Fruit fly (Drosophila melanogaster) whole organism, prepupa: ENCODE data around the gene Eip75B.

Source experiments
- Blimp-1 ChIP-seq: fragments of 200-800 bp; sonication (Bioruptor generic); optimal IDR thresholded peaks from 3 replicates; lab custom pipeline; 2017; ENCODE audit warnings: missing biosample characterization, missing genetic modification characterization, mild to moderate bottlenecking, moderate library complexity, missing genetic modification reagents
- CG10631 ChIP-seq: fragments of 200-800 bp; sonication (Bioruptor generic); optimal IDR thresholded peaks from 2 replicates; lab custom pipeline; 2016; ENCODE audit warnings: missing biosample characterization, missing genetic modification characterization
- CG10669 ChIP-seq: fragments of 200-800 bp; sonication (Bioruptor generic); optimal IDR thresholded peaks from 3 replicates; lab custom pipeline; 2018; ENCODE audit warnings: missing biosample characterization, mild to moderate bottlenecking, missing genetic modification characterization, moderate library complexity
- CG11294 ChIP-seq: fragments of 200-800 bp; sonication (Bioruptor generic); IDR thresholded peaks from 2 replicates; pipeline ENCODE4 v1.3.6; 2022; ENCODE audit warnings: missing biosample characterization, missing genetic modification characterization
- CG11762 ChIP-seq: fragments of 200-800 bp; sonication (Bioruptor generic); optimal IDR thresholded peaks from 3 replicates; lab custom pipeline; 2016; ENCODE audit warnings: missing biosample characterization, missing genetic modification characterization; ENCODE audit not compliant: insufficient read depth
- CG11902 ChIP-seq: fragments of 200-800 bp; sonication (Bioruptor generic); optimal IDR thresholded peaks from 3 replicates; lab custom pipeline; 2016; ENCODE audit warnings: missing biosample characterization, missing genetic modification characterization
- CG16779 ChIP-seq: fragments of 200-800 bp; sonication (Bioruptor generic); optimal IDR thresholded peaks from 3 replicates; lab custom pipeline; 2017; ENCODE audit warnings: missing biosample characterization, mild to moderate bottlenecking, missing genetic modification characterization
- CG3032 ChIP-seq: fragments of 200-800 bp; optimal IDR thresholded peaks from 2 replicates; lab custom pipeline; 2019; ENCODE audit warnings: missing biosample characterization, mild to moderate bottlenecking, missing genetic modification characterization, moderate library complexity
- CG31627 ChIP-seq: fragments of 200-800 bp; sonication (Bioruptor generic); optimal IDR thresholded peaks from 3 replicates; lab custom pipeline; 2016; ENCODE audit warnings: missing biosample characterization, missing genetic modification characterization
- CG32006 ChIP-seq: fragments of 200-800 bp; sonication (Bioruptor generic); optimal IDR thresholded peaks from 3 replicates; lab custom pipeline; 2017; ENCODE audit warnings: missing biosample characterization, mild to moderate bottlenecking, missing genetic modification characterization
- CG34406 ChIP-seq: fragments of 200-800 bp; sonication (Bioruptor generic); optimal IDR thresholded peaks from 3 replicates; lab custom pipeline; 2016; ENCODE audit warnings: missing biosample characterization, missing genetic modification characterization
- CG4318 ChIP-seq: fragments of 200-800 bp; sonication (Bioruptor generic); optimal IDR thresholded peaks from 3 replicates; lab custom pipeline; 2017; ENCODE audit warnings: missing biosample characterization, mild to moderate bottlenecking, missing genetic modification characterization
- CG6276 ChIP-seq: fragments of 200-800 bp; sonication (Bioruptor generic); optimal IDR thresholded peaks from 2 replicates; lab custom pipeline; 2017; ENCODE audit warnings: missing biosample characterization, mild to moderate bottlenecking, missing genetic modification characterization
- CG6792 ChIP-seq: fragments of 200-800 bp; sonication (Bioruptor generic); optimal IDR thresholded peaks from 3 replicates; lab custom pipeline; 2016; ENCODE audit warnings: missing biosample characterization, missing genetic modification characterization
- CG6808 ChIP-seq: fragments of 200-800 bp; sonication (Bioruptor generic); optimal IDR thresholded peaks from 3 replicates; lab custom pipeline; 2017; ENCODE audit warnings: missing biosample characterization, missing genetic modification characterization, mild to moderate bottlenecking, moderate library complexity, missing genetic modification reagents
- CG6854 ChIP-seq: fragments of 200-800 bp; sonication (Bioruptor generic); optimal IDR thresholded peaks from 2 replicates; lab custom pipeline; 2017; ENCODE audit warnings: missing biosample characterization, mild to moderate bottlenecking, missing genetic modification characterization
- CG7368 ChIP-seq: fragments of 200-800 bp; sonication (Bioruptor generic); optimal IDR thresholded peaks from 3 replicates; lab custom pipeline; 2016; ENCODE audit warnings: missing biosample characterization, missing genetic modification characterization
- CG8119 ChIP-seq: fragments of 200-800 bp; sonication (Bioruptor generic); IDR thresholded peaks from 3 replicates; pipeline ENCODE4 v1.3.6; 2022; ENCODE audit warnings: missing biosample characterization, missing genetic modification characterization
- CG8319 ChIP-seq: fragments of 200-800 bp; sonication (Bioruptor generic); optimal IDR thresholded peaks from 3 replicates; lab custom pipeline; 2016; ENCODE audit warnings: missing biosample characterization, missing genetic modification characterization
- CG8632 ChIP-seq: fragments of 200-800 bp; sonication (Bioruptor generic); optimal IDR thresholded peaks from 3 replicates; lab custom pipeline; 2016; ENCODE audit warnings: missing biosample characterization, missing genetic modification characterization
- CG9139 ChIP-seq: fragments of 200-800 bp; sonication (Bioruptor generic); optimal IDR thresholded peaks from 3 replicates; lab custom pipeline; 2017; ENCODE audit warnings: missing biosample characterization, mild to moderate bottlenecking, missing genetic modification characterization
- Eip75B ChIP-seq: fragments of 200-800 bp; sonication (Bioruptor generic); optimal IDR thresholded peaks from 3 replicates; lab custom pipeline; 2016; ENCODE audit warnings: missing biosample characterization, missing genetic modification characterization
- Eip78C ChIP-seq: fragments of 200-800 bp; sonication (Bioruptor generic); peaks from one replicate; lab custom pipeline; 2016; ENCODE audit warnings: missing biosample characterization, missing genetic modification characterization
- Ets96B ChIP-seq: fragments of 200-800 bp; optimal IDR thresholded peaks from 2 replicates; lab custom pipeline; 2019; ENCODE audit warnings: missing biosample characterization, mild to moderate bottlenecking, missing genetic modification characterization, moderate library complexity
- Gug ChIP-seq: fragments of 200-800 bp; sonication (Bioruptor generic); IDR thresholded peaks from 2 replicates; pipeline ENCODE4 v1.3.6; 2022; ENCODE audit warnings: missing biosample characterization, missing genetic modification characterization
- Hr38 ChIP-seq: sonication (Bioruptor generic); optimal IDR thresholded peaks from 2 replicates; lab custom pipeline; 2016; ENCODE audit warnings: missing biosample characterization, missing genetic modification characterization
- Hr4 ChIP-seq: fragments of 200-800 bp; sonication (Bioruptor generic); optimal IDR thresholded peaks from 3 replicates; lab custom pipeline; 2016; ENCODE audit warnings: missing biosample characterization, missing genetic modification characterization
- Met ChIP-seq: fragments of 200-800 bp; sonication (Bioruptor generic); optimal IDR thresholded peaks from 3 replicates; lab custom pipeline; 2016; ENCODE audit warnings: missing biosample characterization, missing genetic modification characterization
- OdsH ChIP-seq: fragments of 200-800 bp; sonication (Bioruptor generic); optimal IDR thresholded peaks from 3 replicates; lab custom pipeline; 2016; ENCODE audit warnings: missing biosample characterization, missing genetic modification characterization
- Sox14 ChIP-seq: fragments of 200-800 bp; sonication (Bioruptor generic); optimal IDR thresholded peaks from 3 replicates; lab custom pipeline; 2016; ENCODE audit warnings: missing biosample characterization, missing genetic modification characterization
- achi ChIP-seq: fragments of 200-800 bp; sonication (Bioruptor generic); optimal IDR thresholded peaks from 3 replicates; lab custom pipeline; 2016; ENCODE audit warnings: missing biosample characterization, missing genetic modification characterization
- cyc ChIP-seq: fragments of 200-800 bp; sonication (Bioruptor generic); optimal IDR thresholded peaks from 3 replicates; lab custom pipeline; 2016; ENCODE audit warnings: missing biosample characterization, missing genetic modification characterization
- dac ChIP-seq: fragments of 200-800 bp; sonication (Bioruptor generic); optimal IDR thresholded peaks from 2 replicates; lab custom pipeline; 2017; ENCODE audit warnings: missing biosample characterization, mild to moderate bottlenecking, missing genetic modification characterization
- dsx ChIP-seq: fragments of 200-800 bp; optimal IDR thresholded peaks from 3 replicates; lab custom pipeline; 2019; ENCODE audit warnings: missing biosample characterization, mild to moderate bottlenecking, missing genetic modification characterization, moderate library complexity; ENCODE audit not compliant: poor library complexity, severe bottlenecking
- eg ChIP-seq: fragments of 200-800 bp; sonication (Bioruptor generic); IDR thresholded peaks from 3 replicates; pipeline ENCODE4 v1.3.6; 2022; ENCODE audit warnings: missing biosample characterization, missing genetic modification characterization
- fd59A ChIP-seq: fragments of 200-800 bp; sonication (Bioruptor generic); optimal IDR thresholded peaks from 2 replicates; lab custom pipeline; 2017; ENCODE audit warnings: missing biosample characterization, mild to moderate bottlenecking, missing genetic modification characterization, missing genetic modification reagents
- fd85E ChIP-seq: fragments of 200-800 bp; sonication (Bioruptor generic); optimal IDR thresholded peaks from 3 replicates; lab custom pipeline; 2016; ENCODE audit warnings: missing biosample characterization, missing genetic modification characterization
- net ChIP-seq: fragments of 200-800 bp; sonication (Bioruptor generic); optimal IDR thresholded peaks from 3 replicates; lab custom pipeline; 2016; ENCODE audit warnings: missing biosample characterization, missing genetic modification characterization
- pdm3 ChIP-seq: fragments of 200-800 bp; sonication (Bioruptor generic); optimal IDR thresholded peaks from 3 replicates; lab custom pipeline; 2016; ENCODE audit warnings: missing biosample characterization, missing genetic modification characterization
- salr ChIP-seq, 2 experiments: fragments of 200-800 bp; sonication (Bioruptor generic); optimal IDR thresholded peaks; 3 replicates each; lab custom pipeline; 2016 to 2018; ENCODE audit warnings: missing biosample characterization in 2 of 2, missing genetic modification characterization in 2 of 2, mild to moderate bottlenecking in 1 of 2
- spab ChIP-seq: fragments of 200-800 bp; sonication (Bioruptor generic); optimal IDR thresholded peaks from 2 replicates; lab custom pipeline; 2017; ENCODE audit warnings: missing biosample characterization, mild to moderate bottlenecking, missing genetic modification characterization, missing genetic modification reagents
- vri ChIP-seq: fragments of 200-800 bp; sonication (Bioruptor generic); optimal IDR thresholded peaks from 3 replicates; lab custom pipeline; 2016; ENCODE audit warnings: missing biosample characterization, mild to moderate bottlenecking, missing genetic modification characterization

The Eip75B gene

DNA sequence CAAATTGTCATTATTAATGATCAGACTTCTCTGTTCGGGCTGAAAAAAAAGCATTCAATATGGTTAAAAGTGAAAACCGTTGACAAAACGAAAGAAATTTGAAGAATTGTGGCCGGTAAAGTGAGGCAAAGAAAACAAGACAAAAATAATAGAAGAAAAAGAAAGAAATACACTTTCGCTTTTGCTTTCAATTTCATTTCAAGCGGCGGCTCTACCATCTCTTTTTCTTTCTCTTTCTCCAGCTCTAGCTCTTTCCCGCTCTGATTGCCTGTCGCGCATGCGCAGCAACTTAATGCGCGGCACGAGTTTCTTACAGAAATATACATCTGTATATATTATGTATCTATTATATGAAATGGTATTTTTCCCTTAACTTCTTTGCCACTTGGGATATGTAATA is 127.2 kb downstream of the Eip75B start:
- TF ChIP-seq fd85E (GFP tag; lab: Kevin White, UChicago) (no peak), Blimp-1 (peak; percentile 6), CG32006 (GFP tag; lab: Kevin White, UChicago) (peak; percentile 4), Hr4 (no peak), CG4318 (GFP tag; lab: Kevin White, UChicago) (no peak), Gug (GFP tag; lab: Robert Waterston, UW) (no peak), Sox14 (no peak), CG8319 (GFP tag; lab: Kevin White, UChicago) (no peak), CG11902 (no peak), CG8632 (GFP tag; lab: Kevin White, UChicago) (no peak), eg (0 out of 3 replicates have a peak, but pooled peaks have one; percentile 26)

DNA sequence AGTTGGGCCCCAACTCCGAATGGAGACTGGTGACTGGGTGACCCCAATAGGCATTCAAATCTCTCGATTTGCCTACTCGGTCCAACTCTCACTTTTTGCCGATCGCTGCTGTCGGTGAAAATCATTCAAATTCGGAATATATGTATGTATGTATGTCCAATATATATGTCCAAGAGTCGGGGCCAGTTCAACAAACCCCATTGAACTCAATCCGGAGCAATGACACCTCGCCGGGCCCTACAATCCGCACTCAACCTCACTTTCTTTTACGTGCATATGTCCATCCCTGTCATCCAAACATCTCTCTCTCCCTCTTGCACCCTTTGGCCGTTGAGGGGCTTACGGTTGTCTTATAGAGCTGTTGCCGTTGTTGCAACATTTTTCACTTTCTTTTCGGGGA is 129.5 kb downstream of the Eip75B start:
- TF ChIP-seq vri (no peak), CG11902 (no peak), Eip78C (GFP tag; lab: Kevin White, UChicago) (no peak), CG8632 (GFP tag; lab: Kevin White, UChicago) (no peak), net (GFP tag; lab: Kevin White, UChicago) (no peak), CG6792 (GFP tag; lab: Kevin White, UChicago) (no peak)

DNA sequence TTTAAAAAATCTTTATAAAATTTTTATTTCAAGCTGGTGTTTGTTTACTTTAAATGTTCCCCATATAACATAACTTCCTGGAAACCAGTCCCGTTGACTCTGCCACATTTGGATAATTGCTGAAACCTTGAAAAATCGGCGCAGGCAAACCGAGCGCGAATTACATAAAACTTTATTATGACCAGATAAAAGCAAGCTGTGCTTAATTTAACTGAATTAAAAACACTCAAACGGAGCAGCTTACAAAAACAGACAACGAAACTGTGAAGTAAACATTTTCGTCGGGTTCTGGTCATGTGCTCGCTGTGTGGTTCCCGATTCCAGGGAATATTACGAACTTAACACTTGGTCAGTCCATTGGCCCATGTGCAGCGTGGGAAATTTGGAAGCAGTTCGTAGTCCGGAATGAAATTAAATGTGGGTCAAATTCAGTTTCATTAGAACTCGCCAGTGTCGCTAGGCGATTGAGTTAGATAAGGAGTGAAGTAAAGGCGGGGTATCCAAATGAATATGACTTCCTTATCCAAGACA is 130.6 kb downstream of the Eip75B start:
- TF ChIP-seq OdsH (GFP tag; lab: Kevin White, UChicago) (no peak), CG10631 (GFP tag; lab: Kevin White, UChicago) (no peak), CG8119 (GFP tag; lab: Robert Waterston, UW) (no peak), Hr4 (no peak), Eip75B (GFP tag; lab: Kevin White, UChicago) (no peak), dac (GFP tag; lab: Kevin White, UChicago) (no peak), CG7368 (no peak), CG11902 (no peak), CG10669 (GFP tag; lab: Kevin White, UChicago) (no peak), CG11294 (no peak), Sox14 (no peak), CG6792 (GFP tag; lab: Kevin White, UChicago) (no peak), CG6808 (GFP tag; lab: Kevin White, UChicago) (no peak), CG6276 (GFP tag; lab: Kevin White, UChicago) (no peak), achi (GFP tag; lab: Kevin White, UChicago) (no peak), pdm3 (GFP tag; lab: Kevin White, UChicago) (no peak), cyc (GFP tag; lab: Kevin White, UChicago) (no peak), Ets96B (tag; lab: Kevin White, UChicago) (no peak), Eip78C (GFP tag; lab: Kevin White, UChicago) (no peak), Hr38 (GFP tag; lab: Kevin White, UChicago) (no peak)

DNA sequence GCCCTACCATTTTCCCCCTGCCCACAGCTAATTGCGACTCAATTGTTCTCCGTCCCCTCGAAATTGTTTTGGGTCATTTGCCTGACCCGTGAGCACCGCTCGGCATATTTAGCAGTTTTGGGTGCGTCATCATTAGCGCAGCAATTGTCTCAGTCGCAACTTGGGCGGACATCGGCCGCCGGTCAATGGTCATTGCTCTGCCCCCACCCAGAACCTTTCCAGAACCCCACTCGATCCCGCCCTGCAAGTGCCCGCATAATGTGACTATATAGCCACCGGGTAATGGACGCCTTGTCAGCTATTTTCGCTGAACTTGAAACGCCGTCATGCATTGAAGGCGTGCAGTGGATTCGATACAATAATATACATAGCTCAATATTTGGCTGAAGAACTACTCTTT is 131.4 kb downstream of the Eip75B start:
- no peak for TF ChIP-seq CG9139 (GFP tag; lab: Kevin White, UChicago)
- no peak for TF ChIP-seq fd59A (GFP tag; lab: Kevin White, UChicago)
- TF ChIP-seq spab: no peak

DNA sequence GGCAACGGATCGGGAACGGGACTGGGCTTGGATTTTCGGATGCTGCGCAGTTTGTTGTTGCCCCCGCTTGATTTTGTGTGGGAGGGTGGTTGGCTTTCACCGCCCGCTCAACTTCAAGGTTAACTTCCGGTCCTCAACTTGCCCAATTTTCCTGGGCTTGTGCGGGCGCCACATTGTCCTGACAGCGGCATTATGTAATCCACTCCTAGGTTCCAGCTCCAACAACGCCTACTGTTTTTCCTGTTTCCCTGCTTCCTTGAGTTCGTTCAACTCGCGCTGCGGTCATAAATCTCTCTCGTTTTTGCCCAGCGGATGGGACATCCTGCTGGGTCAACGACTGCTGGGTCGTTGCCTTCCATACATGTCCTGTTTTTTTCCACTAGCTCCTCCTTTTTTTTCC is 132.6 kb downstream of the Eip75B start:
- TF ChIP-seq CG31627 (GFP tag; lab: Kevin White, UChicago) (no peak), CG11762 (no peak), salr (GFP tag; optimal IDR thresholded peaks at IDR 0.05; lab: Kevin White, UChicago) (no peak), CG7368 (no peak), CG6808 (GFP tag; lab: Kevin White, UChicago) (no peak), Eip75B (GFP tag; lab: Kevin White, UChicago) (no peak), CG6854 (no peak), CG34406 (GFP tag; lab: Kevin White, UChicago) (no peak), CG32006 (GFP tag; lab: Kevin White, UChicago) (no peak), achi (GFP tag; lab: Kevin White, UChicago) (no peak), dsx (GFP tag; lab: Kevin White, UChicago) (no peak), Hr4 (no peak), Met (GFP tag; lab: Kevin White, UChicago) (no peak), spab (no peak), CG11902 (no peak), CG10669 (GFP tag; lab: Kevin White, UChicago) (no peak), CG16779 (tag; lab: Kevin White, UChicago) (no peak), CG3032 (tag; lab: Kevin White, UChicago) (no peak)
